Fruit fly (Drosophila melanogaster) whole organism, embryonic: ENCODE measurements around the gene Etfb.

Source experiments
- CG10366 ChIP-seq: fragments of 200-800 bp; sonication (Bioruptor generic); IDR thresholded peaks from 2 replicates; pipeline ENCODE4 v1.3.6; 2022; ENCODE audit warnings: missing biosample characterization, missing genetic modification characterization
- CG13424 ChIP-seq: fragments of 200-800 bp; sonication (Bioruptor generic); optimal IDR thresholded peaks from 2 replicates; lab custom pipeline; 2019; ENCODE audit warnings: missing biosample characterization, mild to moderate bottlenecking, missing genetic modification characterization, moderate library complexity
- CG17359 ChIP-seq: fragments of 200-800 bp; sonication (Bioruptor generic); optimal IDR thresholded peaks from 3 replicates; lab custom pipeline; 2018; ENCODE audit warnings: missing biosample characterization, mild to moderate bottlenecking, missing genetic modification characterization, moderate library complexity
- CG32532 ChIP-seq: fragments of 200-800 bp; sonication (Bioruptor generic); IDR thresholded peaks from 2 replicates; pipeline ENCODE4 v1.3.6; 2022; ENCODE audit warnings: missing biosample characterization, missing genetic modification characterization
- Camta ChIP-seq: fragments of 200-800 bp; sonication (Bioruptor generic); optimal IDR thresholded peaks from 2 replicates; lab custom pipeline; 2016; ENCODE audit warnings: missing biosample characterization, missing genetic modification characterization
- NC2β ChIP-seq: fragments of 200-800 bp; sonication (Bioruptor generic); optimal IDR thresholded peaks from 2 replicates; lab custom pipeline; 2016; ENCODE audit warnings: missing biosample characterization, missing genetic modification characterization
- Xbp1 ChIP-seq: fragments of 200-800 bp; sonication (Bioruptor generic); optimal IDR thresholded peaks from 3 replicates; lab custom pipeline; 2016; ENCODE audit warnings: missing biosample characterization, mild to moderate bottlenecking, missing genetic modification characterization
- ems ChIP-seq: fragments of 200-800 bp; sonication (Bioruptor generic); optimal IDR thresholded peaks from 3 replicates; lab custom pipeline; 2016; ENCODE audit warnings: missing biosample characterization, missing genetic modification characterization
- gt ChIP-seq: fragments of 200-800 bp; sonication (Bioruptor generic); IDR thresholded peaks from 2 replicates; pipeline ENCODE4 v1.3.6; 2022; ENCODE audit warnings: missing biosample characterization, missing genetic modification characterization
- h ChIP-seq: fragments of >200 bp; optimal IDR thresholded peaks from 2 replicates; lab custom pipeline; 2017

- TF ChIP-seq CG17359 (tag; lab: Kevin White, UChicago): no peak
- no peak for TF ChIP-seq Camta (GFP tag; lab: Kevin White, UChicago)
- no peak for TF ChIP-seq h (lab: Kevin White, UChicago)
- TF ChIP-seq NC2β (GFP tag; lab: Kevin White, UChicago): no peak
- TF ChIP-seq CG10366: no peak
- no peak for TF ChIP-seq CG13424 (tag; lab: Kevin White, UChicago)
- TF ChIP-seq CG32532 (GFP tag; lab: Robert Waterston, UW): no peak
- no peak for TF ChIP-seq ems (GFP tag; lab: Kevin White, UChicago)
- TF ChIP-seq Xbp1: no peak
- no peak for TF ChIP-seq gt (GFP tag; lab: Robert Waterston, UW)
Measured at dm6 chr3R:29775755-29776686, 26.7 kb downstream of the Etfb start.
